Worm (Caenorhabditis elegans) whole organism, L1 larva: Measurements from ENCODE around the gene E02H9.1.

Experiments used
- C04F5.9 ChIP-seq: sonication (generic microtip); optimal IDR thresholded peaks from 2 replicates; lab custom pipeline; 2016; ENCODE audit warnings: missing genetic modification characterization, missing compliant biosample characterization
- aha-1 ChIP-seq: fragments of 150-350 bp; optimal IDR thresholded peaks from 2 replicates; lab custom pipeline; 2014; ENCODE audit warnings: missing biosample characterization, missing genetic modification characterization
- alr-1 ChIP-seq: fragments of 200-800 bp; sonication (Bioruptor generic); optimal IDR thresholded peaks from 2 replicates; lab custom pipeline; 2018; ENCODE audit warnings: borderline replicate concordance, mild to moderate bottlenecking, missing genetic modification characterization, missing compliant biosample characterization
- blmp-1 ChIP-seq: fragments of 150-350 bp; optimal IDR thresholded peaks from 2 replicates; lab custom pipeline; 2014; ENCODE audit warnings: missing biosample characterization, missing genetic modification characterization
- ceh-63 ChIP-seq: fragments of 200-800 bp; sonication (Bioruptor generic); optimal IDR thresholded peaks from 2 replicates; lab custom pipeline; 2018; ENCODE audit warnings: mild to moderate bottlenecking, missing genetic modification characterization, missing compliant biosample characterization
- ceh-8 ChIP-seq: fragments of 200-800 bp; sonication (Bioruptor generic); optimal IDR thresholded peaks from 2 replicates; lab custom pipeline; 2018; ENCODE audit warnings: mild to moderate bottlenecking, missing genetic modification characterization, moderate library complexity, missing compliant biosample characterization
- ceh-90 ChIP-seq: sonication (generic microtip); optimal IDR thresholded peaks from 2 replicates; lab custom pipeline; 2016; ENCODE audit warnings: missing genetic modification characterization, missing compliant biosample characterization
- dsc-1 ChIP-seq: sonication (generic microtip); optimal IDR thresholded peaks from 2 replicates; lab custom pipeline; 2016; ENCODE audit warnings: mild to moderate bottlenecking, missing genetic modification characterization, missing compliant biosample characterization
- efl-1 ChIP-seq, 4 experiments: fragments of 150-350 bp; optimal IDR thresholded peaks in 3 of 4; peaks in 1 of 4; 1 replicate in 1 of 4; 2 replicates in 3 of 4; lab custom pipeline; 2014; ENCODE audit warnings: missing biosample characterization in 2 of 4, missing genetic modification characterization in 2 of 4, missing genetic modification reagents in 2 of 4
- egl-27 ChIP-seq, 2 experiments: fragments of 150-350 bp in 1 of 2; sonication (generic microtip); optimal IDR thresholded peaks; 3 replicates each; lab custom pipeline; 2017 to 2018; ENCODE audit warnings: missing biosample characterization in 2 of 2, missing genetic modification characterization in 2 of 2, missing genetic modification reagents in 2 of 2
- ets-5 ChIP-seq: fragments of 200-800 bp; sonication (Bioruptor generic); IDR thresholded peaks from 2 replicates; pipeline ENCODE4 v1.3.6; 2022; ENCODE audit warnings: missing genetic modification characterization, missing compliant biosample characterization
- fkh-10 ChIP-seq: sonication (generic microtip); optimal IDR thresholded peaks from 2 replicates; lab custom pipeline; 2017; ENCODE audit warnings: missing biosample characterization, missing genetic modification reagents, missing genetic modification characterization
- hpl-2 ChIP-seq: fragments of 150-350 bp; optimal IDR thresholded peaks from 2 replicates; lab custom pipeline; 2014; ENCODE audit warnings: missing biosample characterization, missing genetic modification reagents, missing genetic modification characterization
- jun-1 ChIP-seq: fragments of 150-350 bp; optimal IDR thresholded peaks from 2 replicates; lab custom pipeline; 2014; ENCODE audit warnings: missing biosample characterization, missing genetic modification reagents, missing genetic modification characterization
- lin-13 ChIP-seq: fragments of 150-350 bp; optimal IDR thresholded peaks from 2 replicates; lab custom pipeline; 2014; ENCODE audit warnings: missing biosample characterization, missing genetic modification reagents, missing genetic modification characterization
- lin-14 ChIP-seq: fragments of 200-800 bp; sonication (Bioruptor generic); optimal IDR thresholded peaks from 2 replicates; lab custom pipeline; 2018; ENCODE audit warnings: mild to moderate bottlenecking, missing genetic modification characterization, moderate library complexity, missing compliant biosample characterization
- lin-15B ChIP-seq: fragments of 150-350 bp; sonication (generic microtip); optimal IDR thresholded peaks from 3 replicates; lab custom pipeline; 2014; ENCODE audit warnings: missing biosample characterization, missing genetic modification characterization
- lir-3 ChIP-seq: sonication (generic microtip); optimal IDR thresholded peaks from 2 replicates; lab custom pipeline; 2016; ENCODE audit warnings: mild to moderate bottlenecking, missing genetic modification characterization, moderate library complexity, missing compliant biosample characterization; ENCODE audit not compliant: poor library complexity
- lsy-2 ChIP-seq, 2 experiments: fragments of 150-350 bp; optimal IDR thresholded peaks; 2 replicates each; lab custom pipeline; 2014; ENCODE audit warnings: missing biosample characterization in 2 of 2, missing genetic modification characterization in 2 of 2
- mab-9 ChIP-seq: fragments of 200-800 bp; sonication (Bioruptor generic); IDR thresholded peaks from 2 replicates; pipeline ENCODE4 v1.3.6; 2022; ENCODE audit warnings: missing genetic modification reagents, missing genetic modification characterization, missing compliant biosample characterization
- mep-1 ChIP-seq: fragments of 150-350 bp; optimal IDR thresholded peaks from 2 replicates; lab custom pipeline; 2014; ENCODE audit warnings: missing biosample characterization, missing genetic modification characterization
- nhr-12 ChIP-seq: sonication (generic microtip); optimal IDR thresholded peaks from 2 replicates; lab custom pipeline; 2017; ENCODE audit warnings: missing biosample characterization, missing genetic modification characterization
- nhr-19 ChIP-seq: fragments of 200-800 bp; sonication (Bioruptor generic); conservative IDR thresholded peaks from 2 replicates; pipeline ENCODE4 v1.3.6; 2022; ENCODE audit warnings: missing genetic modification characterization, missing compliant biosample characterization
- nhr-237 ChIP-seq: fragments of 150-350 bp; optimal IDR thresholded peaks from 2 replicates; lab custom pipeline; 2014; ENCODE audit warnings: missing biosample characterization, missing genetic modification characterization
- nhr-28 ChIP-seq: fragments of 150-350 bp; optimal IDR thresholded peaks from 2 replicates; lab custom pipeline; 2014; ENCODE audit warnings: missing biosample characterization, missing genetic modification characterization
- nhr-71 ChIP-seq: sonication (generic microtip); optimal IDR thresholded peaks from 2 replicates; lab custom pipeline; 2016; ENCODE audit warnings: mild to moderate bottlenecking, missing genetic modification characterization, moderate library complexity, missing compliant biosample characterization
- nhr-76 ChIP-seq: sonication (generic microtip); optimal IDR thresholded peaks from 2 replicates; lab custom pipeline; 2017; ENCODE audit warnings: missing biosample characterization, missing genetic modification characterization
- nhr-77 ChIP-seq: fragments of 150-350 bp; optimal IDR thresholded peaks from 2 replicates; lab custom pipeline; 2014; ENCODE audit warnings: missing biosample characterization, missing genetic modification characterization
- nhr-90 ChIP-seq: sonication (generic microtip); optimal IDR thresholded peaks from 2 replicates; lab custom pipeline; 2016; ENCODE audit warnings: mild to moderate bottlenecking, missing genetic modification characterization, missing compliant biosample characterization; ENCODE audit not compliant: poor library complexity
- pag-3 ChIP-seq: sonication (generic microtip); optimal IDR thresholded peaks from 2 replicates; lab custom pipeline; 2017; ENCODE audit warnings: missing genetic modification characterization, mild to moderate bottlenecking, missing compliant biosample characterization, antibody characterized with exemption, borderline replicate concordance; ENCODE audit not compliant: insufficient read depth
- skn-1 ChIP-seq: fragments of 150-350 bp; optimal IDR thresholded peaks from 2 replicates; lab custom pipeline; 2014; ENCODE audit warnings: missing biosample characterization, missing genetic modification characterization
- snu-23 ChIP-seq: sonication (generic microtip); optimal IDR thresholded peaks from 2 replicates; lab custom pipeline; 2016; ENCODE audit warnings: missing genetic modification characterization, missing compliant biosample characterization
- sox-4 ChIP-seq: sonication (generic microtip); optimal IDR thresholded peaks from 2 replicates; lab custom pipeline; 2016; ENCODE audit warnings: missing genetic modification characterization, missing compliant biosample characterization
- sptf-1 ChIP-seq: fragments of 150-350 bp; optimal IDR thresholded peaks from 2 replicates; lab custom pipeline; 2014; ENCODE audit warnings: missing biosample characterization, missing genetic modification characterization
- sup-37 ChIP-seq: fragments of 200-800 bp; sonication (Bioruptor generic); optimal IDR thresholded peaks from 2 replicates; lab custom pipeline; 2018; ENCODE audit warnings: mild to moderate bottlenecking, missing genetic modification characterization, missing compliant biosample characterization
- tlp-1 ChIP-seq: fragments of 150-350 bp; optimal IDR thresholded peaks from 2 replicates; lab custom pipeline; 2014; ENCODE audit warnings: missing biosample characterization, missing genetic modification characterization
- unc-30 ChIP-seq: sonication (generic microtip); optimal IDR thresholded peaks from 2 replicates; lab custom pipeline; 2017; ENCODE audit warnings: missing biosample characterization, missing genetic modification characterization
- unc-98 ChIP-seq: fragments of 200-800 bp; sonication (Bioruptor generic); IDR thresholded peaks from 2 replicates; pipeline ENCODE4 v1.3.6; 2022; ENCODE audit warnings: missing genetic modification characterization, missing compliant biosample characterization
- ztf-4 ChIP-seq: fragments of 150-350 bp; optimal IDR thresholded peaks from 2 replicates; lab custom pipeline; 2014; ENCODE audit warnings: missing biosample characterization, missing genetic modification characterization

E02H9.1 gene

DNA sequence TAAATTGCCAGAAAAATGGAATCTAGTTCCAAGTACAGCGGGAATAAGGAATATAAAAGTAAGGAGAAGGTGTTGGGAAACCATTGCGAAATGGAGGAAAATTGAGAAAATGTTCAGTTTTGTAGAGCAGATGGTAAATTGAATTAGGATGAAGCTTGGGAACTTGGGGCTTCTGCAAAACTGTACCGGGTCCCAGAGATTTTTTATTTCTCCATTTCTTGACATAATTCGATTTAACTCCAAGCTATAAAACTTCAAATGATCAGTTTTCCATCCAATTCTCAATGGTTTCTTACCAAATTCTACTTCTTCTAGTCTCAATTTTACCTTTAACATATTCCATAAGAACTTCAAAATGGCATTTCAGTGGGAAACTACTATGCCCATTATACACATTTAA is at the start of gene E02H9.1, which contains the start of gene E02H9.9:
TSS of gene E02H9.1 (plus strand) at position 285 of the 400 bp plus-strand sequence.
TSS of gene E02H9.9 (minus strand) at position 101 of the 400 bp plus-strand sequence.
- TF ChIP-seq nhr-71 (tag; lab: Kevin White, UChicago) (no peak), skn-1 (tag; lab: Kevin White, UChicago) (no peak), nhr-90 (tag; lab: Kevin White, UChicago) (no peak), unc-30 (tag; lab: Kevin White, UChicago) (no peak), ceh-90 (no peak), C04F5.9 (no peak), dsc-1 (tag; lab: Kevin White, UChicago) (no peak), nhr-19 (no peak), mab-9 (no peak)

- no peak for TF ChIP-seq mep-1 (tag; lab: Kevin White, UChicago)
- no peak for TF ChIP-seq hpl-2 (GFP tag; lab: Kevin White, UChicago)
- no peak for TF ChIP-seq lsy-2 (tag; optimal IDR thresholded peaks at IDR 0.05; lab: Kevin White, UChicago)
- no peak for TF ChIP-seq efl-1 (optimal IDR thresholded peaks at IDR 0.05; lab: Kevin White, UChicago)
- peak in 1 of 2 experiments; percentile 90 for TF ChIP-seq efl-1 (GFP tag; optimal IDR thresholded peaks at IDR 0.05 in 1 of 2; lab: Kevin White, UChicago)
- TF ChIP-seq lin-13 (GFP tag; lab: Kevin White, UChicago): no peak
These were observed 49.3 kb upstream of the E02H9.1 start for ce11 chrIII:2418981-2419380.

DNA sequence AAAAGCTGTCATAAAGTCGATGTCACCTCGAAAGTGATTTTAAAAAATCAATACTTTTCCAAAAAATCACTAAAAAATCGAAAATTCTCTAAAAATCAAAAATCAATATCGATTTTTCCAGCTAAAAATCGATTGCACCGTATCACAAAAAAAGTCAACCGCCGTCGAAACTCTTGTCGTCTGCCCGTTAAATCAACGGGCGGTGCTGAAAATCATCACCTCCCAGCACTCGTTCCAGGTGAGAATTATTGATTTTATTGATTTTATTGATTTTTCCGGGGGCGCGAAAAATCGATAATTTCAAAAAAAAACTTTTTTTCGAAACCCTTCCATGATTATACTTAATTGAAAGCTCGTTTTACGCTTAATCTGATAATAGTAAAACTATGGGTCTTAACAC is 48.8 kb upstream of the E02H9.1 start:
- TF ChIP-seq efl-1 (optimal IDR thresholded peaks at IDR 0.05; lab: Kevin White, UChicago): no peak
- peak in 1 of 2 experiments; percentile 62 for TF ChIP-seq efl-1 (GFP tag; optimal IDR thresholded peaks at IDR 0.05 in 1 of 2; lab: Kevin White, UChicago)
- no peak for TF ChIP-seq egl-27 (tag; optimal IDR thresholded peaks at IDR 0.05; lab: Kevin White, UChicago)

- TF ChIP-seq tlp-1 (tag; lab: Kevin White, UChicago): no peak
- no peak for TF ChIP-seq lir-3
- no peak for TF ChIP-seq pag-3 (tag; lab: Kevin White, UChicago)
- TF ChIP-seq aha-1 (tag; lab: Kevin White, UChicago): no peak
- TF ChIP-seq mab-9: no peak
- TF ChIP-seq lin-14 (GFP tag; lab: Kevin White, UChicago): no peak
- TF ChIP-seq blmp-1: no peak
- TF ChIP-seq nhr-28 (tag; lab: Kevin White, UChicago): no peak
- no peak for TF ChIP-seq nhr-237 (tag; lab: Kevin White, UChicago)
- TF ChIP-seq hpl-2 (GFP tag; lab: Kevin White, UChicago): no peak
- TF ChIP-seq nhr-12 (tag; lab: Kevin White, UChicago): no peak
- no peak for TF ChIP-seq ztf-4 (tag; lab: Kevin White, UChicago)
- no peak for TF ChIP-seq alr-1 (tag; lab: Kevin White, UChicago)
- TF ChIP-seq jun-1 (tag; lab: Kevin White, UChicago): no peak
These were observed 47.1 kb upstream of the E02H9.1 start for ce11 chrIII:2421226-2421625.

DNA sequence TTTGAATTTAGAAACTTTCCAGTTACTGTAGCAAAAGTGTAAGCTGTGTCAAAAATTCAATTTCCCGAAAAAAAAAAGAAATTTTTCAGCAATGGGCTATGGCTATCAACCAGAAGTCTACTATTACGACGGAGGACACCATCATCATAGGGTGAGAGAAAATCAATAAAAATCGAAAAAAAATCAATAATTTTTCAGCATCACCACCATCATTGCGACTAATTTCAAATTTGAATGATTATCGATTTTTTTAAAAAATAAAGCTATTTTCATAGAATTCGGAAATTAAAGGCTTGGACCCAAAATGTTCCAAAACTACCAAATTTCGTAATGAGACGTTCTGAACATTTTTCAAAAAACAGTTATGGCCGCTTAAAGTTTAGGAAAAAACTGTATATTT is 44.6 kb upstream of the E02H9.1 start:
- TF ChIP-seq blmp-1 (no peak), nhr-90 (tag; lab: Kevin White, UChicago) (no peak), ceh-63 (GFP tag; lab: Kevin White, UChicago) (no peak), nhr-76 (tag; lab: Kevin White, UChicago) (no peak), sptf-1 (tag; lab: Kevin White, UChicago) (no peak), ceh-8 (GFP tag; lab: Kevin White, UChicago) (no peak), nhr-77 (tag; lab: Kevin White, UChicago) (no peak), unc-98 (no peak), ets-5 (no peak), sup-37 (GFP tag; lab: Kevin White, UChicago) (no peak), snu-23 (GFP tag; lab: Kevin White, UChicago) (no peak), fkh-10 (no peak), sox-4 (tag; lab: Kevin White, UChicago) (no peak), alr-1 (tag; lab: Kevin White, UChicago) (no peak), jun-1 (tag; lab: Kevin White, UChicago) (no peak), lin-15B (no peak)
